Worm (Caenorhabditis elegans) whole organism, mixed stage, embryonic: ENCODE data around the gene emc-3.

Source experiments
- elt-3 ChIP-seq: fragments of 150-350 bp; optimal IDR thresholded peaks from 2 replicates; lab custom pipeline; 2014; ENCODE audit warnings: missing biosample characterization, missing genetic modification characterization
- lsy-2 ChIP-seq: fragments of 150-350 bp; optimal IDR thresholded peaks from 2 replicates; lab custom pipeline; 2014; ENCODE audit warnings: missing biosample characterization, missing genetic modification characterization
- mab-5 ChIP-seq: fragments of 150-350 bp; optimal IDR thresholded peaks from 2 replicates; lab custom pipeline; 2014; ENCODE audit warnings: missing biosample characterization, missing genetic modification characterization
- nhr-12 ChIP-seq: fragments of 150-350 bp; optimal IDR thresholded peaks from 2 replicates; lab custom pipeline; 2014; ENCODE audit warnings: missing biosample characterization, missing genetic modification characterization
- nhr-28 ChIP-seq: fragments of 150-350 bp; optimal IDR thresholded peaks from 2 replicates; lab custom pipeline; 2014; ENCODE audit warnings: missing biosample characterization, missing genetic modification characterization
- nhr-76 ChIP-seq: sonication (generic microtip); optimal IDR thresholded peaks from 2 replicates; lab custom pipeline; 2017; ENCODE audit warnings: missing biosample characterization, missing genetic modification characterization
- pha-4 ChIP-seq: fragments of 150-350 bp; optimal IDR thresholded peaks from 2 replicates; lab custom pipeline; 2018; ENCODE audit warnings: missing biosample characterization, missing genetic modification reagents, missing genetic modification characterization
- snpc-4 ChIP-seq: fragments of 150-350 bp; optimal IDR thresholded peaks from 2 replicates; lab custom pipeline; 2014; ENCODE audit warnings: missing biosample characterization, missing genetic modification characterization
- unc-39 ChIP-seq: fragments of 150-350 bp; optimal IDR thresholded peaks from 2 replicates; lab custom pipeline; 2014; ENCODE audit warnings: missing biosample characterization, missing genetic modification characterization
- unc-62 ChIP-seq: fragments of 150-350 bp; optimal IDR thresholded peaks from 2 replicates; lab custom pipeline; 2014; ENCODE audit warnings: missing biosample characterization, missing genetic modification reagents, missing genetic modification characterization
- zip-8 ChIP-seq: fragments of 150-350 bp; optimal IDR thresholded peaks from 2 replicates; lab custom pipeline; 2014; ENCODE audit warnings: missing biosample characterization, missing genetic modification characterization
- ztf-11 ChIP-seq: fragments of 150-350 bp; optimal IDR thresholded peaks from 2 replicates; lab custom pipeline; 2014; ENCODE audit warnings: missing biosample characterization, missing genetic modification characterization

- TF ChIP-seq unc-39: no peak
- no peak for TF ChIP-seq nhr-76 (tag; lab: Kevin White, UChicago)
- TF ChIP-seq mab-5 (tag; lab: Kevin White, UChicago): no peak
- TF ChIP-seq elt-3 (tag; lab: Kevin White, UChicago): no peak
- TF ChIP-seq nhr-28: no peak
- TF ChIP-seq nhr-12 (tag; lab: Kevin White, UChicago): no peak
- no peak for TF ChIP-seq ztf-11 (tag; lab: Kevin White, UChicago)
- no peak for TF ChIP-seq zip-8 (tag; lab: Kevin White, UChicago)
- TF ChIP-seq pha-4 (tag; lab: Kevin White, UChicago): no peak
- no peak for TF ChIP-seq lsy-2 (tag; lab: Kevin White, UChicago)
- no peak for TF ChIP-seq unc-62 (GFP tag; lab: Kevin White, UChicago)
- no peak for TF ChIP-seq snpc-4
These were observed 33.1 kb downstream of the emc-3 start, which contains the start of gene W02A2.12 for ce11 chrIV:13348592-13348991.
